Worm (Caenorhabditis elegans) whole organism, L3 larva: ENCODE results near the gene F22H10.1.
A peak's percentile ranks its signal among the peaks of the same experiment; 100 is the strongest.

Experiments used
- R02D3.7 ChIP-seq: fragments of 150-350 bp; optimal IDR thresholded peaks from 2 replicates; lab custom pipeline; 2014; ENCODE audit warnings: missing biosample characterization, missing genetic modification characterization
- ZK546.5 ChIP-seq: sonication (generic microtip); optimal IDR thresholded peaks from 2 replicates; lab custom pipeline; 2017; ENCODE audit warnings: missing biosample characterization, missing genetic modification characterization
- aly-2 ChIP-seq: fragments of 150-350 bp; optimal IDR thresholded peaks from 2 replicates; lab custom pipeline; 2014; ENCODE audit warnings: missing biosample characterization, missing genetic modification characterization
- ama-1 ChIP-seq: fragments of 150-350 bp; optimal IDR thresholded peaks from 2 replicates; lab custom pipeline; 2018
- ceh-16 ChIP-seq: sonication (generic microtip); optimal IDR thresholded peaks from 2 replicates; lab custom pipeline; 2017; ENCODE audit warnings: missing biosample characterization, missing genetic modification characterization
- ceh-82 ChIP-seq: fragments of 150-350 bp; optimal IDR thresholded peaks from 2 replicates; lab custom pipeline; 2014; ENCODE audit warnings: missing biosample characterization, missing genetic modification characterization
- ceh-9 ChIP-seq: sonication (generic microtip); optimal IDR thresholded peaks from 2 replicates; lab custom pipeline; 2018; ENCODE audit warnings: missing biosample characterization, missing genetic modification characterization
- daf-12 ChIP-seq: fragments of 150-350 bp; optimal IDR thresholded peaks from 2 replicates; lab custom pipeline; 2014; ENCODE audit warnings: missing biosample characterization, missing genetic modification reagents, missing genetic modification characterization
- egl-27 ChIP-seq: sonication (generic microtip); optimal IDR thresholded peaks from 4 replicates; lab custom pipeline; 2017; ENCODE audit warnings: missing biosample characterization, missing genetic modification reagents, missing genetic modification characterization
- elt-1 ChIP-seq: fragments of 150-350 bp; optimal IDR thresholded peaks from 2 replicates; lab custom pipeline; 2014; ENCODE audit warnings: missing biosample characterization, missing genetic modification characterization
- elt-2 ChIP-seq: sonication (generic microtip); optimal IDR thresholded peaks from 2 replicates; lab custom pipeline; 2016; ENCODE audit warnings: missing genetic modification reagents, mild to moderate bottlenecking, missing genetic modification characterization, missing compliant biosample characterization
- elt-3 ChIP-seq, 3 experiments: fragments of 150-350 bp in 1 of 3; sonication (generic microtip) in 2 of 3; optimal IDR thresholded peaks; 2 replicates in 2 of 3; 4 replicates in 1 of 3; lab custom pipeline; 2014 to 2017; ENCODE audit warnings: missing biosample characterization in 3 of 3, missing genetic modification characterization in 3 of 3
- eor-1 ChIP-seq, 2 experiments: fragments of 150-350 bp; optimal IDR thresholded peaks; 2 replicates each; lab custom pipeline; 2014 to 2018; ENCODE audit warnings: missing biosample characterization in 2 of 2, missing genetic modification characterization in 2 of 2
- fos-1 ChIP-seq: fragments of 150-350 bp; optimal IDR thresholded peaks from 2 replicates; lab custom pipeline; 2014; ENCODE audit warnings: missing biosample characterization, missing genetic modification characterization
- lin-15B ChIP-seq: fragments of 150-350 bp; optimal IDR thresholded peaks from 2 replicates; lab custom pipeline; 2014; ENCODE audit warnings: missing biosample characterization, missing genetic modification characterization
- lin-39 ChIP-seq: fragments of 150-350 bp; optimal IDR thresholded peaks from 2 replicates; lab custom pipeline; 2018; ENCODE audit warnings: missing biosample characterization, missing genetic modification reagents, missing genetic modification characterization
- nfya-1 ChIP-seq: sonication (generic microtip); optimal IDR thresholded peaks from 2 replicates; lab custom pipeline; 2017; ENCODE audit warnings: missing genetic modification characterization, mild to moderate bottlenecking, missing compliant biosample characterization, antibody characterized with exemption, moderate library complexity; ENCODE audit not compliant: insufficient read depth
- nhr-11 ChIP-seq: fragments of 150-350 bp; optimal IDR thresholded peaks from 2 replicates; lab custom pipeline; 2014; ENCODE audit warnings: missing biosample characterization, missing genetic modification characterization
- nhr-12 ChIP-seq: fragments of 150-350 bp; optimal IDR thresholded peaks from 2 replicates; lab custom pipeline; 2014; ENCODE audit warnings: missing biosample characterization, missing genetic modification characterization
- nhr-25 ChIP-seq: sonication (generic microtip); optimal IDR thresholded peaks from 2 replicates; lab custom pipeline; 2017; ENCODE audit warnings: missing biosample characterization, missing genetic modification characterization
- nhr-67 ChIP-seq: fragments of 150-350 bp; optimal IDR thresholded peaks from 2 replicates; lab custom pipeline; 2014; ENCODE audit warnings: missing biosample characterization, missing genetic modification characterization
- nhr-76 ChIP-seq: fragments of 150-350 bp; sonication (generic microtip); optimal IDR thresholded peaks from 5 replicates; lab custom pipeline; 2014; ENCODE audit warnings: missing biosample characterization, missing genetic modification characterization
- nhr-77 ChIP-seq: fragments of 150-350 bp; optimal IDR thresholded peaks from 2 replicates; lab custom pipeline; 2014; ENCODE audit warnings: missing biosample characterization, missing genetic modification characterization
- pqm-1 ChIP-seq: fragments of 150-350 bp; optimal IDR thresholded peaks from 2 replicates; lab custom pipeline; 2017; ENCODE audit warnings: missing biosample characterization, missing genetic modification characterization, inconsistent platforms
- sea-2 ChIP-seq: fragments of 150-350 bp; sonication (generic microtip); optimal IDR thresholded peaks from 4 replicates; lab custom pipeline; 2014; ENCODE audit warnings: missing biosample characterization, missing genetic modification reagents, missing genetic modification characterization
- snpc-4 ChIP-seq: fragments of 150-350 bp; optimal IDR thresholded peaks from 2 replicates; lab custom pipeline; 2014; ENCODE audit warnings: missing biosample characterization, missing genetic modification characterization
- tbx-2 ChIP-seq: sonication (generic microtip); optimal IDR thresholded peaks from 2 replicates; lab custom pipeline; 2016; ENCODE audit warnings: mild to moderate bottlenecking, missing genetic modification characterization, missing compliant biosample characterization
- unc-39 ChIP-seq: sonication (generic microtip); optimal IDR thresholded peaks from 4 replicates; lab custom pipeline; 2017; ENCODE audit warnings: missing biosample characterization, missing genetic modification characterization
- unc-62 ChIP-seq: fragments of 150-350 bp; sonication (generic microtip); optimal IDR thresholded peaks from 4 replicates; lab custom pipeline; 2014; ENCODE audit warnings: missing biosample characterization, missing genetic modification reagents, missing genetic modification characterization
- zag-1 ChIP-seq: fragments of 150-350 bp; optimal IDR thresholded peaks from 2 replicates; lab custom pipeline; 2014; ENCODE audit warnings: missing biosample characterization, missing genetic modification characterization
- ztf-4 ChIP-seq: fragments of 150-350 bp; optimal IDR thresholded peaks from 2 replicates; lab custom pipeline; 2014; ENCODE audit warnings: missing biosample characterization, missing genetic modification characterization

Gene F22H10.1

ce11 chrX:16702232-16702631, at the start of gene F22H10.1:
F22H10.1 (plus strand) TSS chrX:16702442.
- TF ChIP-seq ztf-4, result no peak
- TF ChIP-seq elt-1 (tag; lab: Kevin White, UChicago), result no peak
- TF ChIP-seq elt-2 (tag; lab: Kevin White, UChicago), result no peak
- TF ChIP-seq elt-3 (tag; optimal IDR thresholded peaks at IDR 0.05; lab: Kevin White, UChicago), result no peak

- TF ChIP-seq elt-3 (tag; optimal IDR thresholded peaks at IDR 0.05; lab: Kevin White, UChicago) (no peak), nhr-76 (tag; lab: Kevin White, UChicago) (no peak), ztf-4 (no peak), lin-39 (tag; lab: Kevin White, UChicago) (peak; percentile 29), zag-1 (tag; lab: Kevin White, UChicago) (no peak), ceh-82 (tag; lab: Kevin White, UChicago) (no peak), aly-2 (tag; lab: Kevin White, UChicago) (no peak), ama-1 (no peak), ZK546.5 (tag; lab: Kevin White, UChicago) (no peak)
- TF ChIP-seq, all 47 proteins: peak for 1
These were observed 47.0 kb upstream of the F22H10.1 start for ce11 chrX:16655283-16655682.

DNA sequence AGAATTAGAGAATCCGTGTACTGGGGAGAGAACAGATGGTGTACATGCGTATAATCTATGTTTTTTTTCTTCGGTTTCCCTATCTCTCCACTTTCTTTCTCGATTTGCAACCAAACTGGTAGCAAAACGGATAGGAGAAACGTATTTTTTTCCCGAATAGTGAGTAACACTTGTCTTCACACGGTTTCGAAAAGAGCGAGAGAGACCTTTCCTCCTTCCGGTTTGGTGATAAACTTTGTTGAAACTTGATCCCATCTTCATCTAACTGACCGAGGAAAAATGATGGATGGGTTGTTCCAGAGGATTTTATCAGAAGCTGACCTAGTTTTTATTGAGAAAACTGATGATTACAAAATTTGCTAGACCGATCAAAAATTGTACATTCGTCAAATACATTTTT, 43.9 kb upstream of the F22H10.1 start:
- TF ChIP-seq unc-39 (tag; lab: Kevin White, UChicago), result no peak
- peak in 1 of 3 experiments; percentile 43 for TF ChIP-seq elt-3 (tag; optimal IDR thresholded peaks at IDR 0.05; lab: Kevin White, UChicago)

ce11 chrX:16660268-16660667, 42.0 kb upstream of the F22H10.1 start:
- no peak for TF ChIP-seq lin-15B
- TF ChIP-seq elt-3 (tag; optimal IDR thresholded peaks at IDR 0.05; lab: Kevin White, UChicago), result no peak
- TF ChIP-seq ceh-9 (tag; lab: Kevin White, UChicago), result no peak
- TF ChIP-seq nfya-1 (tag; lab: Kevin White, UChicago), result no peak
- TF ChIP-seq, all 47 proteins: peak for 0

DNA sequence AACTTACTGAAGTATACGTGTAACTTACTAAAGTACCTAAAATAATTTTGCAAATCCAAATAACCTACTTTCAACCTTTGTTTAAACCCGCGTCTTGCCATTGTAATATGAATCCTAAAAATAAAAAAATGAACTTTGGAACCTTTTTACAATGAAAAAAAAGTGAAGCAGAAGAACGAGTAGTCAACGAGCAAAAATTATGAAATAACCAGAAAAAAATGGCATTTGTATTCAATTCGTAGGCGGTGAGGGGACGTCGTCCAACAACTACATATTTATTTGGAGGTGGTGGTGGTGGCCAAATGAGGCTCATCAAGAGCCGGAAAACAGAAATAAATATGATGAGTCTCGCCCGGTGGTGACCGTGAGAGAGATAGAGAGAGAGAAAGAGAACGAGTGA, 39.5 kb upstream of the F22H10.1 start, which contains the start of gene F43B10.1:
Gene F43B10.1, minus strand, starts transcription at position 101 of the 400 bp plus-strand sequence.
- TF ChIP-seq unc-62 (GFP tag; lab: Kevin White, UChicago) (no peak), sea-2 (GFP tag; lab: Kevin White, UChicago) (no peak), zag-1 (tag; lab: Kevin White, UChicago) (no peak), fos-1 (tag; lab: Kevin White, UChicago) (no peak), pqm-1 (tag; lab: Kevin White, UChicago) (no peak), R02D3.7 (no peak), elt-3 (tag; optimal IDR thresholded peaks at IDR 0.05; lab: Kevin White, UChicago) (no peak), egl-27 (tag; lab: Kevin White, UChicago) (no peak), ceh-9 (tag; lab: Kevin White, UChicago) (no peak), tbx-2 (tag; lab: Kevin White, UChicago) (no peak), nhr-76 (tag; lab: Kevin White, UChicago) (no peak), ceh-16 (tag; lab: Kevin White, UChicago) (no peak), nhr-25 (tag; lab: Kevin White, UChicago) (no peak), lin-39 (tag; lab: Kevin White, UChicago) (no peak), nhr-77 (tag; lab: Kevin White, UChicago) (no peak), nhr-11 (no peak)

- TF ChIP-seq daf-12 (tag; lab: Kevin White, UChicago) (no peak), pqm-1 (tag; lab: Kevin White, UChicago) (peak; percentile 16)
These were observed 34.7 kb upstream of the F22H10.1 start for ce11 chrX:16667515-16667914.

DNA sequence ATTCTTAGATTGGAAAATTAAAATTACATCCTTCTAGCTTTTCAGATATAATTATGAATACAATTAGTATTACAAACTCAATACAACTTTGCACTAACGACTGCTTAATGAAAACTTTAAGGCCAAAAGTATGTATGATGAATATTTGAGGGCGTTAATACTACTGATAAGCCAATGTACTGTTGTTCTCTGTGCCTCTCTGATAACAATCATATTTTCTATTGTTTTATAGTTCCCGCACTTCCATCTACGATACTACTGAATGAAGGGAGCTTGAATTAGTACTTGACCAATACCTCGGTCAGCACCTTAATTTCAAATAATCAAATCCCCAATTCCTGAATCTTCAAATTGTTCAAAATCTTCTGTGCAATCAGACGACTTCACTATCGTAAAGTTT, 33.1 kb upstream of the F22H10.1 start:
- TF ChIP-seq eor-1 (tag; optimal IDR thresholded peaks at IDR 0.05; lab: Kevin White, UChicago) (no peak), nhr-67 (no peak), elt-2 (tag; lab: Kevin White, UChicago) (peak; percentile 54), nhr-12 (no peak), ceh-16 (tag; lab: Kevin White, UChicago) (no peak), lin-39 (tag; lab: Kevin White, UChicago) (no peak), nhr-77 (tag; lab: Kevin White, UChicago) (no peak), sea-2 (GFP tag; lab: Kevin White, UChicago) (no peak), egl-27 (tag; lab: Kevin White, UChicago) (no peak), ceh-82 (tag; lab: Kevin White, UChicago) (no peak), ceh-9 (tag; lab: Kevin White, UChicago) (no peak), snpc-4 (tag; lab: Kevin White, UChicago) (no peak), pqm-1 (tag; lab: Kevin White, UChicago) (peak; percentile 82)
